Fruit fly (Drosophila melanogaster) whole organism, embryonic: ENCODE measurements around the gene CG17267.

Experiments
- BEAF-32 ChIP-seq: fragments of 200-800 bp; sonication (Bioruptor generic); optimal IDR thresholded peaks from 3 replicates; lab custom pipeline; 2017; ENCODE audit warnings: missing biosample characterization, missing genetic modification characterization, mild to moderate bottlenecking, moderate library complexity, missing genetic modification reagents
- CG10267 ChIP-seq: fragments of 200-800 bp; sonication (Bioruptor generic); optimal IDR thresholded peaks from 2 replicates; lab custom pipeline; 2018; ENCODE audit warnings: missing biosample characterization, mild to moderate bottlenecking, missing genetic modification characterization, moderate library complexity
- CG10654 ChIP-seq: fragments of 200-800 bp; sonication (Bioruptor generic); optimal IDR thresholded peaks from 2 replicates; lab custom pipeline; 2016; ENCODE audit warnings: missing biosample characterization, missing genetic modification characterization
- CG13123 ChIP-seq: fragments of 200-800 bp; sonication (Bioruptor generic); optimal IDR thresholded peaks from 2 replicates; lab custom pipeline; 2016; ENCODE audit warnings: missing biosample characterization, missing genetic modification characterization
- CG13287 ChIP-seq: fragments of 200-800 bp; sonication (Bioruptor generic); IDR thresholded peaks from 2 replicates; pipeline ENCODE4 v1.3.6; 2022; ENCODE audit warnings: missing biosample characterization, missing genetic modification characterization; ENCODE audit not compliant: partially characterized antibody
- CG13894 ChIP-seq: fragments of 200-800 bp; sonication (Bioruptor generic); optimal IDR thresholded peaks from 3 replicates; lab custom pipeline; 2018; ENCODE audit warnings: missing biosample characterization, mild to moderate bottlenecking, missing genetic modification characterization, moderate library complexity
- CG14050 ChIP-seq: fragments of 200-800 bp; sonication (Bioruptor generic); IDR thresholded peaks from 3 replicates; pipeline ENCODE4 v1.3.6; 2022; ENCODE audit warnings: missing biosample characterization, missing genetic modification characterization
- CG14667 ChIP-seq: fragments of 200-800 bp; sonication (Bioruptor generic); IDR thresholded peaks from 2 replicates; pipeline ENCODE4 v1.3.6; 2022; ENCODE audit warnings: missing biosample characterization, missing genetic modification characterization
- CG14710 ChIP-seq: fragments of 200-800 bp; sonication (Bioruptor generic); optimal IDR thresholded peaks from 3 replicates; lab custom pipeline; 2019; ENCODE audit warnings: missing biosample characterization, mild to moderate bottlenecking, missing genetic modification characterization, moderate library complexity
- CG15514 ChIP-seq: fragments of 200-800 bp; sonication (Bioruptor generic); optimal IDR thresholded peaks from 3 replicates; lab custom pipeline; 2017; ENCODE audit warnings: missing biosample characterization, missing genetic modification characterization, mild to moderate bottlenecking, moderate library complexity, missing genetic modification reagents
- CG2202 ChIP-seq: fragments of 200-800 bp; sonication (Bioruptor generic); optimal IDR thresholded peaks from 2 replicates; lab custom pipeline; 2018; ENCODE audit warnings: missing biosample characterization, mild to moderate bottlenecking, missing genetic modification characterization
- CG2712 ChIP-seq: fragments of 200-800 bp; optimal IDR thresholded peaks from 3 replicates; lab custom pipeline; 2019; ENCODE audit warnings: missing biosample characterization, mild to moderate bottlenecking, missing genetic modification characterization, moderate library complexity
- CG2875 ChIP-seq: fragments of 200-800 bp; sonication (Bioruptor generic); optimal IDR thresholded peaks from 2 replicates; lab custom pipeline; 2017; ENCODE audit warnings: missing biosample characterization, mild to moderate bottlenecking, missing genetic modification characterization, missing genetic modification reagents
- CG3995 ChIP-seq: fragments of 200-800 bp; sonication (Bioruptor generic); optimal IDR thresholded peaks from 3 replicates; lab custom pipeline; 2016; ENCODE audit warnings: missing biosample characterization, missing genetic modification characterization
- CG4820 ChIP-seq: fragments of 200-800 bp; sonication (Bioruptor generic); optimal IDR thresholded peaks from 3 replicates; lab custom pipeline; 2016; ENCODE audit warnings: missing biosample characterization, missing genetic modification characterization
- CG6791 ChIP-seq: fragments of 200-800 bp; sonication (Bioruptor generic); IDR thresholded peaks from 3 replicates; pipeline ENCODE4 v1.3.6; 2022; ENCODE audit warnings: missing biosample characterization, missing genetic modification characterization; ENCODE audit not compliant: partially characterized antibody
- CG9727 ChIP-seq: fragments of 200-800 bp; sonication (Bioruptor generic); optimal IDR thresholded peaks from 3 replicates; lab custom pipeline; 2017; ENCODE audit warnings: missing biosample characterization, mild to moderate bottlenecking, missing genetic modification characterization
- CG9817 ChIP-seq: fragments of 200-800 bp; sonication (Bioruptor generic); optimal IDR thresholded peaks from 2 replicates; lab custom pipeline; 2018; ENCODE audit warnings: missing biosample characterization, mild to moderate bottlenecking, missing genetic modification characterization, moderate library complexity
- CTCF ChIP-seq: fragments of 200-800 bp; sonication (Bioruptor generic); optimal IDR thresholded peaks from 2 replicates; lab custom pipeline; 2017; ENCODE audit warnings: missing biosample characterization, mild to moderate bottlenecking, missing genetic modification characterization, moderate library complexity
- D19A ChIP-seq: fragments of 200-800 bp; optimal IDR thresholded peaks from 3 replicates; lab custom pipeline; 2019; ENCODE audit warnings: missing biosample characterization, mild to moderate bottlenecking, missing genetic modification characterization, moderate library complexity
- Dbx ChIP-seq: fragments of 200-800 bp; sonication (Bioruptor generic); IDR thresholded peaks from 3 replicates; pipeline ENCODE4 v1.3.6; 2022; ENCODE audit warnings: missing biosample characterization, missing genetic modification characterization
- Dfd ChIP-seq, 2 experiments: fragments of >200 bp; optimal IDR thresholded peaks; 2 replicates each; lab custom pipeline; 2017; ENCODE audit warnings: missing biosample characterization in 2 of 2, missing genetic modification characterization in 2 of 2
- Doc2 ChIP-seq: fragments of 200-800 bp; sonication (Bioruptor generic); IDR thresholded peaks from 2 replicates; pipeline ENCODE4 v1.3.6; 2022; ENCODE audit warnings: missing biosample characterization, missing genetic modification characterization
- Doc3 ChIP-seq: fragments of 200-800 bp; sonication (Bioruptor generic); IDR thresholded peaks from 3 replicates; pipeline ENCODE4 v1.3.6; 2022; ENCODE audit warnings: missing biosample characterization, missing genetic modification characterization; ENCODE audit not compliant: partially characterized antibody
- Dp ChIP-seq: fragments of 200-800 bp; sonication (Bioruptor generic); optimal IDR thresholded peaks from 2 replicates; lab custom pipeline; 2018; ENCODE audit warnings: missing biosample characterization, mild to moderate bottlenecking, missing genetic modification characterization, moderate library complexity
- Dref ChIP-seq: fragments of 200-800 bp; sonication (Bioruptor generic); IDR thresholded peaks from 2 replicates; pipeline ENCODE4 v1.3.6; 2022; ENCODE audit warnings: missing biosample characterization, missing genetic modification characterization
- E2f2 ChIP-seq: fragments of 200-800 bp; sonication (Bioruptor generic); IDR thresholded peaks from 2 replicates; pipeline ENCODE4 v1.3.6; 2022; ENCODE audit warnings: missing biosample characterization, missing genetic modification characterization
- Gsc ChIP-seq: fragments of 200-800 bp; sonication (Bioruptor generic); IDR thresholded peaks from 2 replicates; pipeline ENCODE4 v1.3.6; 2022; ENCODE audit warnings: missing biosample characterization, missing genetic modification characterization
- Jarid2 ChIP-seq: fragments of 200-800 bp; sonication (Bioruptor generic); optimal IDR thresholded peaks from 3 replicates; lab custom pipeline; 2017; ENCODE audit warnings: mild to moderate bottlenecking, missing biosample characterization, missing genetic modification reagents, missing genetic modification characterization
- MTF-1 ChIP-seq: fragments of 200-800 bp; sonication (Bioruptor generic); optimal IDR thresholded peaks from 2 replicates; lab custom pipeline; 2018; ENCODE audit warnings: missing biosample characterization, mild to moderate bottlenecking, missing genetic modification characterization, borderline replicate concordance
- Sox102F ChIP-seq: fragments of 200-800 bp; sonication (Bioruptor generic); optimal IDR thresholded peaks from 2 replicates; lab custom pipeline; 2018; ENCODE audit warnings: missing biosample characterization, mild to moderate bottlenecking, missing genetic modification characterization, moderate library complexity
- Spps ChIP-seq: fragments of 200-800 bp; sonication (Bioruptor generic); optimal IDR thresholded peaks from 2 replicates; lab custom pipeline; 2018; ENCODE audit warnings: missing biosample characterization, mild to moderate bottlenecking, missing genetic modification characterization
- TFAM ChIP-seq: fragments of 200-800 bp; sonication (Bioruptor generic); optimal IDR thresholded peaks from 2 replicates; lab custom pipeline; 2017; ENCODE audit warnings: missing biosample characterization, missing genetic modification characterization, inconsistent platforms
- al ChIP-seq: fragments of 200-800 bp; sonication (Bioruptor generic); IDR thresholded peaks from 2 replicates; pipeline ENCODE4 v1.3.6; 2022; ENCODE audit warnings: missing biosample characterization, missing genetic modification characterization
- az2 ChIP-seq: fragments of 200-800 bp; sonication (Bioruptor generic); optimal IDR thresholded peaks from 3 replicates; lab custom pipeline; 2016; ENCODE audit warnings: missing biosample characterization, missing genetic modification characterization
- bab2 ChIP-seq: fragments of 200-800 bp; sonication (Bioruptor generic); optimal IDR thresholded peaks from 2 replicates; lab custom pipeline; 2016; ENCODE audit warnings: missing biosample characterization, missing genetic modification characterization
- br ChIP-seq: fragments of >200 bp; optimal IDR thresholded peaks from 2 replicates; lab custom pipeline; 2017
- dan ChIP-seq: fragments of 200-800 bp; sonication (Bioruptor generic); IDR thresholded peaks from 2 replicates; pipeline ENCODE4 v1.3.6; 2022; ENCODE audit warnings: missing biosample characterization, missing genetic modification characterization
- dm ChIP-seq: fragments of 200-800 bp; sonication (Bioruptor generic); optimal IDR thresholded peaks from 3 replicates; lab custom pipeline; 2016; ENCODE audit warnings: missing biosample characterization, missing genetic modification characterization
- dmrt11E ChIP-seq: fragments of 200-800 bp; sonication (Bioruptor generic); optimal IDR thresholded peaks from 3 replicates; lab custom pipeline; 2018; ENCODE audit warnings: missing biosample characterization, mild to moderate bottlenecking, missing genetic modification characterization, moderate library complexity
- hb ChIP-seq: fragments of 200-800 bp; sonication (Bioruptor generic); IDR thresholded peaks from 3 replicates; pipeline ENCODE4 v1.3.6; 2022; ENCODE audit warnings: missing biosample characterization, missing genetic modification characterization; ENCODE audit not compliant: partially characterized antibody
- ken ChIP-seq: fragments of 200-800 bp; sonication (Bioruptor generic); IDR thresholded peaks from 3 replicates; pipeline ENCODE4 v1.3.6; 2022; ENCODE audit warnings: missing biosample characterization, missing genetic modification characterization
- lilli ChIP-seq: fragments of 200-800 bp; sonication (Bioruptor generic); optimal IDR thresholded peaks from 3 replicates; lab custom pipeline; 2016; ENCODE audit warnings: missing biosample characterization, missing genetic modification characterization
- nerfin-1 ChIP-seq: fragments of 200-800 bp; sonication (Bioruptor generic); optimal IDR thresholded peaks from 3 replicates; lab custom pipeline; 2019; ENCODE audit warnings: missing biosample characterization, mild to moderate bottlenecking, missing genetic modification characterization, moderate library complexity
- pzg ChIP-seq: fragments of 200-800 bp; sonication (Bioruptor generic); optimal IDR thresholded peaks from 3 replicates; lab custom pipeline; 2018; ENCODE audit warnings: missing biosample characterization, mild to moderate bottlenecking, missing genetic modification characterization, moderate library complexity
- sens-2 ChIP-seq: fragments of 200-800 bp; sonication (Bioruptor generic); IDR thresholded peaks from 2 replicates; pipeline ENCODE4 v1.3.6; 2022; ENCODE audit warnings: missing biosample characterization, missing genetic modification characterization
- sisA ChIP-seq: fragments of 200-800 bp; sonication (Bioruptor generic); IDR thresholded peaks from 2 replicates; pipeline ENCODE4 v1.3.6; 2022; ENCODE audit warnings: missing biosample characterization, missing genetic modification characterization
- tap ChIP-seq: fragments of 200-800 bp; optimal IDR thresholded peaks from 3 replicates; lab custom pipeline; 2019; ENCODE audit warnings: missing biosample characterization, mild to moderate bottlenecking, missing genetic modification characterization, moderate library complexity
- tio ChIP-seq: fragments of 200-800 bp; sonication (Bioruptor generic); optimal IDR thresholded peaks from 2 replicates; lab custom pipeline; 2017; ENCODE audit warnings: missing biosample characterization, missing genetic modification characterization, inconsistent platforms
- wek ChIP-seq: fragments of 200-800 bp; sonication (Bioruptor generic); optimal IDR thresholded peaks from 3 replicates; lab custom pipeline; 2018; ENCODE audit warnings: missing biosample characterization, mild to moderate bottlenecking, missing genetic modification characterization, moderate library complexity
- zfh1 ChIP-seq: fragments of 200-800 bp; sonication (Bioruptor generic); IDR thresholded peaks from 3 replicates; pipeline ENCODE4 v1.3.6; 2022; ENCODE audit warnings: missing biosample characterization, missing genetic modification characterization

CG17267 gene

dm6 chr3R:20762175-20762795, 23.4 kb upstream of the CG17267 start, which contains the start of gene CG31195:
Gene CG31195 (minus strand): TSS chr3R:20762369.
- no peak for TF ChIP-seq CG2202 (tag; lab: Kevin White, UChicago)
- no peak for TF ChIP-seq Gsc (GFP tag; lab: Robert Waterston, UW)
- TF ChIP-seq Dfd (GFP tag; optimal IDR thresholded peaks at IDR 0.05; lab: Kevin White, UChicago), result no peak
- TF ChIP-seq CG14710 (tag; lab: Kevin White, UChicago), result peak; percentile 61
- TF ChIP-seq CG15514 (GFP tag; lab: Kevin White, UChicago), result peak; percentile 57
- no peak for TF ChIP-seq CG13123 (GFP tag; lab: Kevin White, UChicago)
- TF ChIP-seq D19A (tag; lab: Kevin White, UChicago), result peak; percentile 58
- peak; percentile 22 for TF ChIP-seq az2 (GFP tag; lab: Kevin White, UChicago)
- peak; percentile 36 for TF ChIP-seq CG3995 (GFP tag; lab: Kevin White, UChicago)
- TF ChIP-seq ken (GFP tag; lab: Robert Waterston, UW), result no peak
- TF ChIP-seq Spps (tag; lab: Kevin White, UChicago), result no peak
- no peak for TF ChIP-seq TFAM (GFP tag; lab: Kevin White, UChicago)
- TF ChIP-seq dm (GFP tag; lab: Kevin White, UChicago), result no peak
- TF ChIP-seq wek, result no peak
- TF ChIP-seq zfh1, result no peak
- TF ChIP-seq Doc2 (GFP tag; lab: Robert Waterston, UW), result no peak
- no peak for TF ChIP-seq dan (GFP tag; lab: Robert Waterston, UW)
- TF ChIP-seq MTF-1 (GFP tag; lab: Kevin White, UChicago), result no peak
- TF ChIP-seq CG9727 (GFP tag; lab: Kevin White, UChicago), result peak; percentile 20
- TF ChIP-seq BEAF-32, result peak; percentile 78
- peak; percentile 29 for TF ChIP-seq CG2712 (tag; lab: Kevin White, UChicago)
- TF ChIP-seq lilli (GFP tag; lab: Kevin White, UChicago), result no peak
- TF ChIP-seq CG13894 (tag; lab: Kevin White, UChicago), result no peak
- TF ChIP-seq sens-2 (GFP tag; lab: Robert Waterston, UW), result no peak
- TF ChIP-seq dmrt11E, result peak; percentile 12
- no peak for TF ChIP-seq al (GFP tag; lab: Robert Waterston, UW)
- no peak for TF ChIP-seq bab2 (GFP tag; lab: Kevin White, UChicago)
- peak; percentile 66 for TF ChIP-seq CG6791 (GFP tag; lab: Robert Waterston, UW)
- TF ChIP-seq hb, result peak; percentile 62; the same call in 2 of the 3 replicates
- TF ChIP-seq CG4820, result peak; percentile 12
- TF ChIP-seq CG13287 (GFP tag; lab: Robert Waterston, UW), result peak; percentile 84
- TF ChIP-seq CG2875 (GFP tag; lab: Kevin White, UChicago), result no peak
- peak; percentile 90 for TF ChIP-seq CG10267
- peak; percentile 59 for TF ChIP-seq nerfin-1 (tag; lab: Kevin White, UChicago)
- no peak for TF ChIP-seq tio (GFP tag; lab: Kevin White, UChicago)
- no peak for TF ChIP-seq sisA (GFP tag; lab: Robert Waterston, UW)
- TF ChIP-seq tap (tag; lab: Kevin White, UChicago), result no peak
- TF ChIP-seq CTCF (GFP tag; lab: Kevin White, UChicago), result no peak
- TF ChIP-seq Dref (GFP tag; lab: Robert Waterston, UW), result peak; percentile 65
- peak; percentile 32 for TF ChIP-seq pzg (GFP tag; lab: Kevin White, UChicago)
- no peak for TF ChIP-seq Jarid2 (GFP tag; lab: Kevin White, UChicago)
- TF ChIP-seq Dp (GFP tag; lab: Kevin White, UChicago), result peak; percentile 62
- no peak for TF ChIP-seq CG14667 (GFP tag; lab: Robert Waterston, UW)
- TF ChIP-seq CG9817 (tag; lab: Kevin White, UChicago), result no peak
- TF ChIP-seq CG10654 (GFP tag; lab: Kevin White, UChicago), result no peak
- peak; percentile 80 for TF ChIP-seq E2f2 (GFP tag; lab: Robert Waterston, UW)
- TF ChIP-seq Doc3 (GFP tag; lab: Robert Waterston, UW), result peak; percentile 79
- no peak for TF ChIP-seq Sox102F (GFP tag; lab: Kevin White, UChicago)
- TF ChIP-seq br, result no peak
- TF ChIP-seq CG14050 (GFP tag; lab: Robert Waterston, UW), result no peak
- TF ChIP-seq Dbx, result 0 out of 3 replicates have a peak, but pooled peaks have one; percentile 26
